Fruit fly (Drosophila melanogaster) whole organism, embryonic: ENCODE measurements around the gene CG33060.

Experiments
- Aef1 ChIP-seq: fragments of 200-800 bp; sonication (Bioruptor generic); IDR thresholded peaks from 3 replicates; pipeline ENCODE4 v1.3.6; 2022; ENCODE audit warnings: missing biosample characterization, missing genetic modification characterization
- Blimp-1 ChIP-seq: fragments of 200-800 bp; sonication (Bioruptor generic); optimal IDR thresholded peaks from 3 replicates; lab custom pipeline; 2018; ENCODE audit warnings: missing biosample characterization, missing genetic modification characterization, mild to moderate bottlenecking, moderate library complexity, missing genetic modification reagents
- CG10431 ChIP-seq: fragments of 200-800 bp; sonication (Bioruptor generic); optimal IDR thresholded peaks from 3 replicates; lab custom pipeline; 2018; ENCODE audit warnings: missing biosample characterization, mild to moderate bottlenecking, missing genetic modification characterization
- CG10565 ChIP-seq: fragments of 200-800 bp; sonication (Bioruptor generic); optimal IDR thresholded peaks from 3 replicates; lab custom pipeline; 2016; ENCODE audit warnings: missing biosample characterization, mild to moderate bottlenecking, missing genetic modification characterization
- CG11456 ChIP-seq: fragments of 200-800 bp; sonication (Bioruptor generic); IDR thresholded peaks from 3 replicates; pipeline ENCODE4 v1.3.6; 2022; ENCODE audit warnings: missing biosample characterization, missing genetic modification characterization
- CG11696 ChIP-seq: fragments of 200-800 bp; sonication (Bioruptor generic); IDR thresholded peaks from 2 replicates; pipeline ENCODE4 v1.3.6; 2022; ENCODE audit warnings: missing biosample characterization, missing genetic modification characterization
- CG12236 ChIP-seq: fragments of 200-800 bp; sonication (Bioruptor generic); optimal IDR thresholded peaks from 2 replicates; lab custom pipeline; 2016; ENCODE audit warnings: missing biosample characterization, missing genetic modification characterization
- CG13287 ChIP-seq: fragments of 200-800 bp; sonication (Bioruptor generic); IDR thresholded peaks from 2 replicates; pipeline ENCODE4 v1.3.6; 2022; ENCODE audit warnings: missing biosample characterization, missing genetic modification characterization; ENCODE audit not compliant: partially characterized antibody
- CG14667 ChIP-seq: fragments of 200-800 bp; sonication (Bioruptor generic); IDR thresholded peaks from 2 replicates; pipeline ENCODE4 v1.3.6; 2022; ENCODE audit warnings: missing biosample characterization, missing genetic modification characterization
- CG15479 ChIP-seq: fragments of 200-800 bp; sonication (Bioruptor generic); optimal IDR thresholded peaks from 3 replicates; lab custom pipeline; 2019; ENCODE audit warnings: missing biosample characterization, mild to moderate bottlenecking, missing genetic modification characterization, moderate library complexity
- CG15696 ChIP-seq: fragments of 200-800 bp; sonication (Bioruptor generic); optimal IDR thresholded peaks from 2 replicates; lab custom pipeline; 2019; ENCODE audit warnings: missing biosample characterization, mild to moderate bottlenecking, missing genetic modification characterization, moderate library complexity
- CG1602 ChIP-seq: fragments of 200-800 bp; sonication (Bioruptor generic); optimal IDR thresholded peaks from 3 replicates; lab custom pipeline; 2016; ENCODE audit warnings: missing biosample characterization, missing genetic modification characterization
- CG1603 ChIP-seq: fragments of 200-800 bp; sonication (Bioruptor generic); optimal IDR thresholded peaks from 2 replicates; lab custom pipeline; 2019; ENCODE audit warnings: missing biosample characterization, mild to moderate bottlenecking, missing genetic modification characterization, moderate library complexity
- CG16863 ChIP-seq: fragments of 200-800 bp; sonication (Bioruptor generic); optimal IDR thresholded peaks from 3 replicates; lab custom pipeline; 2016; ENCODE audit warnings: missing biosample characterization, missing genetic modification characterization
- CG17829 ChIP-seq: fragments of 200-800 bp; optimal IDR thresholded peaks from 2 replicates; lab custom pipeline; 2019; ENCODE audit warnings: missing biosample characterization, mild to moderate bottlenecking, missing genetic modification characterization, moderate library complexity
- CG32532 ChIP-seq: fragments of 200-800 bp; sonication (Bioruptor generic); IDR thresholded peaks from 2 replicates; pipeline ENCODE4 v1.3.6; 2022; ENCODE audit warnings: missing biosample characterization, missing genetic modification characterization
- CG34224 ChIP-seq: fragments of 200-800 bp; sonication (Bioruptor generic); IDR thresholded peaks from 3 replicates; pipeline ENCODE4 v1.3.6; 2022; ENCODE audit warnings: missing biosample characterization, missing genetic modification characterization; ENCODE audit not compliant: partially characterized antibody
- CG42726 ChIP-seq: fragments of 200-800 bp; sonication (Bioruptor generic); IDR thresholded peaks from 2 replicates; pipeline ENCODE4 v1.3.6; 2022; ENCODE audit warnings: missing biosample characterization, missing genetic modification characterization; ENCODE audit not compliant: partially characterized antibody
- CG4617 ChIP-seq: fragments of 200-800 bp; sonication (Bioruptor generic); optimal IDR thresholded peaks from 3 replicates; lab custom pipeline; 2016; ENCODE audit warnings: missing biosample characterization, missing genetic modification characterization, borderline replicate concordance
- CG6175 ChIP-seq: fragments of 200-800 bp; sonication (Bioruptor generic); IDR thresholded peaks from 3 replicates; pipeline ENCODE4 v1.3.6; 2022; ENCODE audit warnings: missing biosample characterization, missing genetic modification characterization
- CG6654 ChIP-seq: fragments of 200-800 bp; sonication (Bioruptor generic); optimal IDR thresholded peaks from 2 replicates; lab custom pipeline; 2017; ENCODE audit warnings: missing biosample characterization, mild to moderate bottlenecking, missing genetic modification characterization
- CG6689 ChIP-seq: fragments of 200-800 bp; sonication (Bioruptor generic); IDR thresholded peaks from 2 replicates; pipeline ENCODE4 v1.3.6; 2022; ENCODE audit warnings: missing biosample characterization, missing genetic modification characterization
- CHES-1-like ChIP-seq: fragments of 200-800 bp; sonication (Bioruptor generic); optimal IDR thresholded peaks from 2 replicates; lab custom pipeline; 2016; ENCODE audit warnings: missing biosample characterization, missing genetic modification characterization
- CoRest ChIP-seq: fragments of 200-800 bp; sonication (Bioruptor generic); optimal IDR thresholded peaks from 3 replicates; lab custom pipeline; 2018; ENCODE audit warnings: missing biosample characterization, mild to moderate bottlenecking, missing genetic modification characterization, moderate library complexity
- Dbx ChIP-seq: fragments of 200-800 bp; sonication (Bioruptor generic); IDR thresholded peaks from 3 replicates; pipeline ENCODE4 v1.3.6; 2022; ENCODE audit warnings: missing biosample characterization, missing genetic modification characterization
- Elba2 ChIP-seq: fragments of 200-800 bp; sonication (Bioruptor generic); optimal IDR thresholded peaks from 3 replicates; lab custom pipeline; 2016; ENCODE audit warnings: missing biosample characterization, missing genetic modification characterization
- GATAe ChIP-seq: fragments of 200-800 bp; sonication (Bioruptor generic); conservative IDR thresholded peaks from 2 replicates; pipeline ENCODE4 v1.3.6; 2022; ENCODE audit warnings: missing biosample characterization, missing genetic modification characterization
- H15 ChIP-seq: fragments of 200-800 bp; sonication (Bioruptor generic); IDR thresholded peaks from 3 replicates; pipeline ENCODE4 v1.3.6; 2022; ENCODE audit warnings: missing biosample characterization, missing genetic modification characterization
- HHEX ChIP-seq: fragments of 200-800 bp; sonication (Bioruptor generic); optimal IDR thresholded peaks from 3 replicates; lab custom pipeline; 2017; ENCODE audit warnings: missing biosample characterization, mild to moderate bottlenecking, missing genetic modification characterization, missing genetic modification reagents
- Pdp1 ChIP-seq, 2 experiments: fragments of 200-800 bp; sonication (Bioruptor generic); optimal IDR thresholded peaks; 3 replicates each; lab custom pipeline; 2016; ENCODE audit warnings: missing biosample characterization in 2 of 2, missing genetic modification characterization in 2 of 2, mild to moderate bottlenecking in 1 of 2, moderate library complexity in 1 of 2
- ac ChIP-seq: fragments of 200-800 bp; sonication (Bioruptor generic); optimal IDR thresholded peaks from 3 replicates; lab custom pipeline; 2017; ENCODE audit warnings: missing biosample characterization, mild to moderate bottlenecking, missing genetic modification characterization
- ash1 ChIP-seq: fragments of 200-800 bp; sonication (Bioruptor generic); optimal IDR thresholded peaks from 2 replicates; lab custom pipeline; 2018; ENCODE audit warnings: missing biosample characterization, mild to moderate bottlenecking, missing genetic modification characterization
- bigmax ChIP-seq: fragments of 200-800 bp; sonication (Bioruptor generic); optimal IDR thresholded peaks from 2 replicates; lab custom pipeline; 2018; ENCODE audit warnings: missing biosample characterization, mild to moderate bottlenecking, missing genetic modification characterization
- chn ChIP-seq: fragments of 200-800 bp; sonication (Bioruptor generic); optimal IDR thresholded peaks from 2 replicates; lab custom pipeline; 2016; ENCODE audit warnings: missing biosample characterization, missing genetic modification characterization
- dati ChIP-seq: fragments of 200-800 bp; sonication (Bioruptor generic); IDR thresholded peaks from 2 replicates; pipeline ENCODE4 v1.3.6; 2022; ENCODE audit warnings: missing biosample characterization, missing genetic modification characterization
- dm ChIP-seq: fragments of 200-800 bp; sonication (Bioruptor generic); optimal IDR thresholded peaks from 3 replicates; lab custom pipeline; 2016; ENCODE audit warnings: missing biosample characterization, missing genetic modification characterization
- dpn ChIP-seq, 2 experiments: fragments of 200-800 bp; sonication (Bioruptor generic); optimal IDR thresholded peaks; 3 replicates each; lab custom pipeline; 2016; ENCODE audit warnings: missing biosample characterization in 2 of 2, missing genetic modification characterization in 2 of 2
- eve ChIP-seq, 2 experiments: fragments of >200 bp; optimal IDR thresholded peaks; 2 replicates each; lab custom pipeline; 2017; ENCODE audit warnings: missing biosample characterization in 2 of 2, missing genetic modification characterization in 2 of 2
- fd102C ChIP-seq: fragments of 200-800 bp; sonication (Bioruptor generic); optimal IDR thresholded peaks from 2 replicates; lab custom pipeline; 2018; ENCODE audit warnings: missing biosample characterization, mild to moderate bottlenecking, missing genetic modification characterization, moderate library complexity
- ftz-f1 ChIP-seq: fragments of 200-800 bp; sonication (Bioruptor generic); optimal IDR thresholded peaks from 2 replicates; lab custom pipeline; 2016; ENCODE audit warnings: missing biosample characterization, missing genetic modification characterization
- peb ChIP-seq: fragments of 200-800 bp; sonication (Bioruptor generic); IDR thresholded peaks from 2 replicates; pipeline ENCODE4 v1.3.6; 2022; ENCODE audit warnings: missing biosample characterization, missing genetic modification characterization
- pros ChIP-seq: fragments of 200-800 bp; sonication (Bioruptor generic); optimal IDR thresholded peaks from 3 replicates; lab custom pipeline; 2019; ENCODE audit warnings: missing biosample characterization, mild to moderate bottlenecking, missing genetic modification characterization, moderate library complexity
- repo ChIP-seq: fragments of 200-800 bp; sonication (Bioruptor generic); optimal IDR thresholded peaks from 2 replicates; lab custom pipeline; 2016; ENCODE audit warnings: missing biosample characterization, missing genetic modification characterization
- rib ChIP-seq: fragments of 200-800 bp; sonication (Bioruptor generic); IDR thresholded peaks from 2 replicates; pipeline ENCODE4 v1.3.6; 2022; ENCODE audit warnings: missing biosample characterization, missing genetic modification characterization
- salm ChIP-seq: fragments of 200-800 bp; sonication (Bioruptor generic); optimal IDR thresholded peaks from 2 replicates; lab custom pipeline; 2018; ENCODE audit warnings: missing biosample characterization, mild to moderate bottlenecking, missing genetic modification characterization
- sd ChIP-seq: fragments of 200-800 bp; sonication (Bioruptor generic); optimal IDR thresholded peaks from 3 replicates; lab custom pipeline; 2018; ENCODE audit warnings: missing biosample characterization, mild to moderate bottlenecking, missing genetic modification characterization, moderate library complexity
- sens ChIP-seq: fragments of 200-800 bp; sonication (Bioruptor generic); peaks from one replicate; lab custom pipeline; 2016; ENCODE audit warnings: missing biosample characterization, missing genetic modification characterization
- seq ChIP-seq: fragments of 200-800 bp; sonication (Bioruptor generic); IDR thresholded peaks from 2 replicates; pipeline ENCODE4 v1.3.6; 2022; ENCODE audit warnings: missing biosample characterization, missing genetic modification characterization
- sob ChIP-seq: fragments of 200-800 bp; sonication (Bioruptor generic); IDR thresholded peaks from 2 replicates; pipeline ENCODE4 v1.3.6; 2022; ENCODE audit warnings: missing biosample characterization, missing genetic modification characterization
- tin ChIP-seq: fragments of 200-800 bp; sonication (Bioruptor generic); optimal IDR thresholded peaks from 3 replicates; lab custom pipeline; 2016; ENCODE audit warnings: missing biosample characterization, missing genetic modification characterization
- vnd ChIP-seq: fragments of 200-800 bp; sonication (Bioruptor generic); IDR thresholded peaks from 3 replicates; pipeline ENCODE4 v1.3.6; 2022; ENCODE audit warnings: missing biosample characterization, missing genetic modification characterization; ENCODE audit not compliant: partially characterized antibody
- vvl ChIP-seq: fragments of 200-800 bp; sonication (Bioruptor generic); IDR thresholded peaks from 2 replicates; pipeline ENCODE4 v1.3.6; 2022; ENCODE audit warnings: missing biosample characterization, missing genetic modification characterization

CG33060 gene

DNA sequence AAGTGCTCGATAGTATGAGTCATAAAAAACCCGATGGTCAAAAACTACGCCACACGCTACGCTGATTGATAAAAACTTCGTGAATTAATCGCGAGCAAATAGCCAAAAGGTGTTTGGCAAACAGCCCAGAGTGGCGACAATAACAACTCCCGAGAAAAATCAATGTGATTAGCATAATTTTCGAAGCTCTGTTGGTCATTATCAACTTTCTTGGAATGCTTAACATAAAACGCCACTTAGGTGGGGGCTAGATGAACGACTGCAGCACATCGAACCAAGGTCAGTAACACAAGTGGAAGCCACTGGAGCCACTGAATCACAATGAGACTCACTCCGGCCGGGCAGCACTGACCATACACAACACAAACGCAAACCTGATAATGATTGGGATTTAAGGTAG is 6.9 kb downstream of the CG33060 start (continued):
- TF ChIP-seq CG10565 (GFP tag; lab: Kevin White, UChicago) (no peak), CG11456 (GFP tag; lab: Robert Waterston, UW) (no peak), CG6689 (GFP tag; lab: Robert Waterston, UW) (no peak), CG15479 (GFP tag; lab: Kevin White, UChicago) (no peak), pros (GFP tag; lab: Kevin White, UChicago) (peak; percentile 62), CG17829 (no peak), dm (GFP tag; lab: Kevin White, UChicago) (no peak), CG32532 (GFP tag; lab: Robert Waterston, UW) (0 out of 2 replicates have a peak, but pooled peaks have one; percentile 10), Blimp-1 (GFP tag; lab: Kevin White, UChicago) (peak; percentile 63), CG16863 (GFP tag; lab: Kevin White, UChicago) (no peak), CG6175 (0 out of 3 replicates have a peak, but pooled peaks have one; percentile 25), Aef1 (GFP tag; lab: Robert Waterston, UW) (no peak), CG13287 (no peak), HHEX (GFP tag; lab: Kevin White, UChicago) (no peak), GATAe (no peak), dpn (GFP tag; optimal IDR thresholded peaks at IDR 0.05; lab: Kevin White, UChicago) (no peak), seq (GFP tag; lab: Robert Waterston, UW) (no peak), peb (no peak), salm (no peak), ftz-f1 (peak; percentile 48), Pdp1 (GFP tag; optimal IDR thresholded peaks at IDR 0.05; lab: Kevin White, UChicago) (no peak), ash1 (GFP tag; lab: Kevin White, UChicago) (no peak), CG10431 (no peak), ac (GFP tag; lab: Kevin White, UChicago) (no peak), CG1603 (tag; lab: Kevin White, UChicago) (no peak), Elba2 (no peak), eve (GFP tag; optimal IDR thresholded peaks at IDR 0.05; lab: Kevin White, UChicago) (no peak), bigmax (no peak), sens (GFP tag; lab: Kevin White, UChicago) (no peak), chn (GFP tag; lab: Kevin White, UChicago) (no peak), rib (GFP tag; lab: Robert Waterston, UW) (no peak), sd (peak; percentile 66), vnd (no peak), vvl (GFP tag; lab: Robert Waterston, UW) (peak; percentile 83), CG15696 (tag; lab: Kevin White, UChicago) (no peak), fd102C (no peak), CG42726 (GFP tag; lab: Robert Waterston, UW) (no peak), tin (GFP tag; lab: Kevin White, UChicago) (no peak), CG34224 (GFP tag; lab: Robert Waterston, UW) (no peak), CG12236 (GFP tag; lab: Kevin White, UChicago) (no peak), CG1602 (GFP tag; lab: Kevin White, UChicago) (no peak), dati (GFP tag; lab: Robert Waterston, UW) (no peak), sob (GFP tag; lab: Robert Waterston, UW) (no peak), CG4617 (GFP tag; lab: Kevin White, UChicago) (no peak), CoRest (tag; lab: Kevin White, UChicago) (no peak), CG14667 (GFP tag; lab: Robert Waterston, UW) (no peak), CHES-1-like (no peak), CG11696 (GFP tag; lab: Robert Waterston, UW) (no peak), H15 (GFP tag; lab: Robert Waterston, UW) (no peak), CG6654 (GFP tag; lab: Kevin White, UChicago) (no peak), Dbx (GFP tag; lab: Robert Waterston, UW) (no peak), repo (GFP tag; lab: Kevin White, UChicago) (no peak)
